Worm (Caenorhabditis elegans) whole organism, L2 larva: ENCODE results near the gene yju-2.
A peak's percentile ranks its signal among the peaks of the same experiment; 100 is the strongest.

Experiments used
- C34F6.9 ChIP-seq: fragments of 150-350 bp; optimal IDR thresholded peaks from 2 replicates; lab custom pipeline; 2014; ENCODE audit warnings: missing biosample characterization, missing genetic modification characterization
- F13H6.1 ChIP-seq: sonication (generic microtip); optimal IDR thresholded peaks from 2 replicates; lab custom pipeline; 2016; ENCODE audit warnings: missing genetic modification characterization, missing compliant biosample characterization
- R02D3.7 ChIP-seq: fragments of 150-350 bp; optimal IDR thresholded peaks from 2 replicates; lab custom pipeline; 2014; ENCODE audit warnings: missing biosample characterization, missing genetic modification characterization
- Y55F3AM.14 ChIP-seq: fragments of 200-800 bp; sonication (Bioruptor generic); optimal IDR thresholded peaks from 2 replicates; lab custom pipeline; 2018; ENCODE audit warnings: mild to moderate bottlenecking, missing genetic modification characterization, missing compliant biosample characterization
- ZK546.5 ChIP-seq: sonication (generic microtip); optimal IDR thresholded peaks from 2 replicates; lab custom pipeline; 2017; ENCODE audit warnings: missing biosample characterization, missing genetic modification characterization
- alr-1 ChIP-seq: fragments of 150-350 bp; optimal IDR thresholded peaks from 2 replicates; lab custom pipeline; 2014; ENCODE audit warnings: missing biosample characterization, missing genetic modification characterization
- aly-2 ChIP-seq: fragments of 150-350 bp; optimal IDR thresholded peaks from 2 replicates; lab custom pipeline; 2014; ENCODE audit warnings: missing biosample characterization, missing genetic modification characterization
- ama-1 ChIP-seq: fragments of 150-350 bp; optimal IDR thresholded peaks from 2 replicates; lab custom pipeline; 2018; ENCODE audit warnings: inconsistent platforms
- blmp-1 ChIP-seq: sonication (generic microtip); optimal IDR thresholded peaks from 2 replicates; lab custom pipeline; 2017; ENCODE audit warnings: missing genetic modification characterization, mild to moderate bottlenecking, missing compliant biosample characterization, antibody characterized with exemption, moderate library complexity; ENCODE audit not compliant: insufficient read depth
- ceh-16 ChIP-seq: fragments of 150-350 bp; optimal IDR thresholded peaks from 2 replicates; lab custom pipeline; 2014; ENCODE audit warnings: missing biosample characterization, missing genetic modification characterization
- ceh-82 ChIP-seq: fragments of 150-350 bp; optimal IDR thresholded peaks from 2 replicates; lab custom pipeline; 2014; ENCODE audit warnings: missing biosample characterization, missing genetic modification characterization
- crh-2 ChIP-seq: sonication (generic microtip); optimal IDR thresholded peaks from 2 replicates; lab custom pipeline; 2017; ENCODE audit warnings: missing biosample characterization, missing genetic modification characterization
- dmd-4 ChIP-seq: sonication (generic microtip); optimal IDR thresholded peaks from 2 replicates; lab custom pipeline; 2017; ENCODE audit warnings: missing biosample characterization, missing genetic modification characterization
- egl-27 ChIP-seq: sonication (generic microtip); optimal IDR thresholded peaks from 3 replicates; lab custom pipeline; 2017; ENCODE audit warnings: missing biosample characterization, missing genetic modification reagents, missing genetic modification characterization
- elt-1 ChIP-seq: fragments of 150-350 bp; optimal IDR thresholded peaks from 2 replicates; lab custom pipeline; 2014; ENCODE audit warnings: missing biosample characterization, missing genetic modification characterization
- elt-3 ChIP-seq: sonication (generic microtip); optimal IDR thresholded peaks from 2 replicates; lab custom pipeline; 2017; ENCODE audit warnings: missing biosample characterization, missing genetic modification characterization
- fos-1 ChIP-seq: fragments of 150-350 bp; optimal IDR thresholded peaks from 2 replicates; lab custom pipeline; 2014; ENCODE audit warnings: missing biosample characterization, missing genetic modification characterization
- gmeb-1 ChIP-seq: fragments of 150-350 bp; optimal IDR thresholded peaks from 2 replicates; lab custom pipeline; 2014; ENCODE audit warnings: missing biosample characterization, missing genetic modification characterization
- lin-11 ChIP-seq: fragments of 150-350 bp; sonication (generic microtip); optimal IDR thresholded peaks from 2 replicates; lab custom pipeline; 2014; ENCODE audit warnings: missing biosample characterization, missing genetic modification characterization, inconsistent platforms, mixed read lengths
- lin-13 ChIP-seq: fragments of 150-350 bp; optimal IDR thresholded peaks from 2 replicates; lab custom pipeline; 2014; ENCODE audit warnings: missing biosample characterization, missing genetic modification reagents, missing genetic modification characterization
- lin-39 ChIP-seq: fragments of 150-350 bp; optimal IDR thresholded peaks from 2 replicates; lab custom pipeline; 2014; ENCODE audit warnings: missing biosample characterization, missing genetic modification reagents, missing genetic modification characterization
- lsy-2 ChIP-seq, 2 experiments: fragments of 150-350 bp in 1 of 2; sonication (generic microtip) in 1 of 2; optimal IDR thresholded peaks; 2 replicates each; lab custom pipeline; 2014 to 2017; ENCODE audit warnings: missing biosample characterization in 2 of 2, missing genetic modification characterization in 2 of 2
- mab-5 ChIP-seq: fragments of 150-350 bp; optimal IDR thresholded peaks from 2 replicates; lab custom pipeline; 2014; ENCODE audit warnings: missing biosample characterization, missing genetic modification characterization
- mbf-1 ChIP-seq: sonication (generic microtip); optimal IDR thresholded peaks from 2 replicates; lab custom pipeline; 2017; ENCODE audit warnings: missing biosample characterization, missing genetic modification characterization
- mdl-1 ChIP-seq, 2 experiments: fragments of 150-350 bp in 1 of 2; sonication (generic microtip) in 1 of 2; optimal IDR thresholded peaks; 2 replicates each; lab custom pipeline; 2017; ENCODE audit warnings: missing biosample characterization in 2 of 2, missing genetic modification characterization in 2 of 2
- nhr-10 ChIP-seq: sonication (generic microtip); optimal IDR thresholded peaks from 2 replicates; lab custom pipeline; 2017; ENCODE audit warnings: missing biosample characterization, missing genetic modification characterization
- nhr-11 ChIP-seq: fragments of 150-350 bp; optimal IDR thresholded peaks from 2 replicates; lab custom pipeline; 2014; ENCODE audit warnings: missing biosample characterization, missing genetic modification characterization
- nhr-12 ChIP-seq: fragments of 150-350 bp; optimal IDR thresholded peaks from 2 replicates; lab custom pipeline; 2014; ENCODE audit warnings: missing biosample characterization, missing genetic modification characterization
- nhr-129 ChIP-seq: fragments of 150-350 bp; optimal IDR thresholded peaks from 2 replicates; lab custom pipeline; 2014; ENCODE audit warnings: missing biosample characterization, missing genetic modification characterization
- nhr-21 ChIP-seq: fragments of 150-350 bp; optimal IDR thresholded peaks from 2 replicates; lab custom pipeline; 2014; ENCODE audit warnings: missing biosample characterization, missing genetic modification characterization
- nhr-23 ChIP-seq: fragments of 150-350 bp; optimal IDR thresholded peaks from 2 replicates; lab custom pipeline; 2014; ENCODE audit warnings: missing biosample characterization, missing genetic modification reagents, missing genetic modification characterization
- nhr-237 ChIP-seq: fragments of 150-350 bp; optimal IDR thresholded peaks from 2 replicates; lab custom pipeline; 2014; ENCODE audit warnings: missing biosample characterization, missing genetic modification characterization
- nhr-25 ChIP-seq: fragments of 150-350 bp; sonication (generic microtip); optimal IDR thresholded peaks from 3 replicates; lab custom pipeline; 2014; ENCODE audit warnings: missing biosample characterization, missing genetic modification characterization
- nhr-6 ChIP-seq: fragments of 150-350 bp; optimal IDR thresholded peaks from 2 replicates; lab custom pipeline; 2014; ENCODE audit warnings: missing biosample characterization, missing genetic modification characterization
- nhr-77 ChIP-seq: fragments of 150-350 bp; optimal IDR thresholded peaks from 2 replicates; lab custom pipeline; 2014; ENCODE audit warnings: missing biosample characterization, missing genetic modification characterization
- peb-1 ChIP-seq: fragments of 150-350 bp; optimal IDR thresholded peaks from 2 replicates; lab custom pipeline; 2014; ENCODE audit warnings: missing biosample characterization, missing genetic modification characterization
- sem-4 ChIP-seq: fragments of 150-350 bp; optimal IDR thresholded peaks from 2 replicates; lab custom pipeline; 2014; ENCODE audit warnings: missing biosample characterization, missing genetic modification reagents, missing genetic modification characterization
- skn-1 ChIP-seq: sonication (generic microtip); optimal IDR thresholded peaks from 2 replicates; lab custom pipeline; 2017; ENCODE audit warnings: missing biosample characterization, missing genetic modification characterization
- sma-3 ChIP-seq: sonication (generic microtip); optimal IDR thresholded peaks from 2 replicates; lab custom pipeline; 2016; ENCODE audit warnings: missing genetic modification reagents, missing genetic modification characterization, missing compliant biosample characterization
- sma-9 ChIP-seq, 2 experiments: fragments of 150-350 bp in 1 of 2; sonication (generic microtip) in 1 of 2; optimal IDR thresholded peaks; 2 replicates each; lab custom pipeline; 2014 to 2016; ENCODE audit warnings: missing genetic modification characterization in 2 of 2, mild to moderate bottlenecking in 1 of 2, missing biosample characterization in 1 of 2, missing compliant biosample characterization in 1 of 2, missing genetic modification reagents in 1 of 2, moderate library complexity in 1 of 2
- snpc-4 ChIP-seq: fragments of 150-350 bp; optimal IDR thresholded peaks from 2 replicates; lab custom pipeline; 2014; ENCODE audit warnings: missing biosample characterization, missing genetic modification characterization
- unc-39 ChIP-seq: fragments of 150-350 bp; optimal IDR thresholded peaks from 2 replicates; lab custom pipeline; 2014; ENCODE audit warnings: missing biosample characterization, missing genetic modification characterization
- unc-55 ChIP-seq: fragments of 150-350 bp; sonication (generic microtip); optimal IDR thresholded peaks from 3 replicates; lab custom pipeline; 2014; ENCODE audit warnings: missing biosample characterization, missing genetic modification reagents, missing genetic modification characterization
- unc-62 ChIP-seq: fragments of 150-350 bp; optimal IDR thresholded peaks from 2 replicates; lab custom pipeline; 2014; ENCODE audit warnings: missing biosample characterization, missing genetic modification reagents, missing genetic modification characterization
- zag-1 ChIP-seq: fragments of 150-350 bp; optimal IDR thresholded peaks from 2 replicates; lab custom pipeline; 2014; ENCODE audit warnings: missing biosample characterization, missing genetic modification characterization
- ztf-1 ChIP-seq: fragments of 200-800 bp; sonication (Bioruptor generic); conservative IDR thresholded peaks from 2 replicates; pipeline ENCODE4 v1.3.6; 2022; ENCODE audit warnings: missing genetic modification characterization, missing compliant biosample characterization
- ztf-11 ChIP-seq: sonication (generic microtip); optimal IDR thresholded peaks from 2 replicates; lab custom pipeline; 2017; ENCODE audit warnings: missing biosample characterization, missing genetic modification characterization
- ztf-4 ChIP-seq: fragments of 150-350 bp; optimal IDR thresholded peaks from 2 replicates; lab custom pipeline; 2014; ENCODE audit warnings: missing biosample characterization, missing genetic modification characterization

yju-2 gene

ce11 chrIII:7153747-7154238 is 30.3 kb upstream of the yju-2 start, which contains the start of gene ogt-1 (continued):
- peak; percentile 66 for TF ChIP-seq blmp-1 (tag; lab: Kevin White, UChicago)
- peak; percentile 92 for TF ChIP-seq F13H6.1 (tag; lab: Kevin White, UChicago)
- no peak for TF ChIP-seq nhr-12
- TF ChIP-seq ztf-11 (tag; lab: Kevin White, UChicago) = no peak
- TF ChIP-seq elt-3 = no peak
- TF ChIP-seq sma-9 (GFP tag; optimal IDR thresholded peaks at IDR 0.05; lab: Kevin White, UChicago) = peak; percentile 98
- TF ChIP-seq sma-9 (tag; optimal IDR thresholded peaks at IDR 0.05; lab: Kevin White, UChicago) = no peak

ce11 chrIII:7154526-7154925 is 29.6 kb upstream of the yju-2 start:
- TF ChIP-seq crh-2 (peak; percentile 50), unc-55 (peak; percentile 28), lsy-2 (tag; optimal IDR thresholded peaks at IDR 0.05; lab: Kevin White, UChicago) (no peak), skn-1 (tag; lab: Kevin White, UChicago) (peak; percentile 13), sma-9 (GFP tag; optimal IDR thresholded peaks at IDR 0.05; lab: Kevin White, UChicago) (peak; percentile 40), sma-9 (tag; optimal IDR thresholded peaks at IDR 0.05; lab: Kevin White, UChicago) (no peak), nhr-77 (tag; lab: Kevin White, UChicago) (no peak)

ce11 chrIII:7155631-7156030 is 28.5 kb upstream of the yju-2 start:
- peak; percentile 75 for TF ChIP-seq nhr-10 (tag; lab: Kevin White, UChicago)
- TF ChIP-seq ztf-1 (GFP tag; lab: Robert Waterston, UW) = no peak
- TF ChIP-seq mab-5 (tag; lab: Kevin White, UChicago) = peak; percentile 84
- peak; percentile 52 for TF ChIP-seq unc-62 (GFP tag; lab: Kevin White, UChicago)
- TF ChIP-seq crh-2 = peak; percentile 95
- TF ChIP-seq blmp-1 (tag; lab: Kevin White, UChicago) = peak; percentile 49
- peak; percentile 92 for TF ChIP-seq ztf-4
- peak; percentile 89 for TF ChIP-seq unc-55
- TF ChIP-seq snpc-4 (tag; lab: Kevin White, UChicago) = peak; percentile 76
- TF ChIP-seq Y55F3AM.14 (GFP tag; lab: Kevin White, UChicago) = peak; percentile 87
- peak; percentile 64 for TF ChIP-seq ZK546.5
- TF ChIP-seq mbf-1 (tag; lab: Kevin White, UChicago) = no peak
- TF ChIP-seq alr-1 (tag; lab: Kevin White, UChicago) = no peak
- peak; percentile 78 for TF ChIP-seq fos-1 (tag; lab: Kevin White, UChicago)
- TF ChIP-seq R02D3.7 (tag; lab: Kevin White, UChicago) = no peak
- peak; percentile 94 for TF ChIP-seq nhr-129 (tag; lab: Kevin White, UChicago)
- peak; percentile 93 for TF ChIP-seq zag-1 (tag; lab: Kevin White, UChicago)
- TF ChIP-seq nhr-77 (tag; lab: Kevin White, UChicago) = no peak
- TF ChIP-seq mdl-1 (tag; optimal IDR thresholded peaks at IDR 0.05; lab: Kevin White, UChicago) = peak; percentile 98 to 99
- TF ChIP-seq F13H6.1 (tag; lab: Kevin White, UChicago) = peak; percentile 96
- no peak for TF ChIP-seq unc-39 (tag; lab: Kevin White, UChicago)
- no peak for TF ChIP-seq dmd-4 (tag; lab: Kevin White, UChicago)
- TF ChIP-seq ztf-11 (tag; lab: Kevin White, UChicago) = peak; percentile 69
- peak; percentile 35 for TF ChIP-seq lin-39
- no peak for TF ChIP-seq ceh-82 (tag; lab: Kevin White, UChicago)
- TF ChIP-seq nhr-237 (tag; lab: Kevin White, UChicago) = no peak
- peak; percentile 79 for TF ChIP-seq ama-1 (lab: Kevin White, UChicago)
- TF ChIP-seq nhr-11 = no peak
- TF ChIP-seq gmeb-1 (tag; lab: Kevin White, UChicago) = peak; percentile 77
- TF ChIP-seq peb-1 (tag; lab: Kevin White, UChicago) = no peak
- TF ChIP-seq elt-3 = no peak
- TF ChIP-seq skn-1 (tag; lab: Kevin White, UChicago) = no peak
- peak; percentile 76 for TF ChIP-seq ceh-16 (tag; lab: Kevin White, UChicago)
- peak; percentile 88 for TF ChIP-seq sma-3 (GFP tag; lab: Kevin White, UChicago)
- peak; percentile 97 for TF ChIP-seq C34F6.9
- TF ChIP-seq aly-2 (tag; lab: Kevin White, UChicago) = no peak
- peak; percentile 92 for TF ChIP-seq sem-4 (tag; lab: Kevin White, UChicago)
- TF ChIP-seq lin-13 (GFP tag; lab: Kevin White, UChicago) = peak; percentile 90
- peak; percentile 98 for TF ChIP-seq sma-9 (GFP tag; optimal IDR thresholded peaks at IDR 0.05; lab: Kevin White, UChicago)
- TF ChIP-seq sma-9 (tag; optimal IDR thresholded peaks at IDR 0.05; lab: Kevin White, UChicago) = peak; percentile 38
- TF ChIP-seq lin-11 (tag; lab: Kevin White, UChicago) = peak; percentile 86
- peak; percentile 96 for TF ChIP-seq nhr-6
- TF ChIP-seq nhr-21 (tag; lab: Kevin White, UChicago) = peak; percentile 93
- TF ChIP-seq nhr-25 (tag; lab: Kevin White, UChicago) = peak; percentile 92
- peak; percentile 74 to 95 for TF ChIP-seq lsy-2 (tag; optimal IDR thresholded peaks at IDR 0.05; lab: Kevin White, UChicago)
- no peak for TF ChIP-seq nhr-23 (tag; lab: Kevin White, UChicago)
- TF ChIP-seq nhr-12 = no peak
- peak; percentile 100 for TF ChIP-seq egl-27 (tag; lab: Kevin White, UChicago)
- TF ChIP-seq elt-1 = no peak
